Worm (Caenorhabditis elegans) whole organism, young adult: Measurements from ENCODE around the gene twk-8.

Source experiments
- F37B4.10 ChIP-seq: fragments of 200-800 bp; sonication (Bioruptor generic); IDR thresholded peaks from 2 replicates; pipeline ENCODE4 v1.3.6; 2022; ENCODE audit warnings: missing genetic modification characterization, missing compliant biosample characterization
- ama-1 ChIP-seq, 3 experiments: fragments of 150-350 bp in 1 of 3; sonication (generic microtip) in 2 of 3; optimal IDR thresholded peaks; 2 replicates each; lab custom pipeline; 2014 to 2018; ENCODE audit warnings: missing biosample characterization in 2 of 3, missing genetic modification characterization in 2 of 3, missing genetic modification reagents in 2 of 3
- cebp-1 ChIP-seq, 2 experiments: fragments of 200-800 bp in 1 of 2; sonication (Bioruptor generic) in 1 of 2; sonication (generic microtip) in 1 of 2; IDR thresholded peaks in 1 of 2; optimal IDR thresholded peaks in 1 of 2; 2 replicates each; pipeline versions ENCODE4 v1.3.6 to Lab custom; 2017 to 2022; ENCODE audit warnings: missing compliant biosample characterization in 2 of 2, missing genetic modification characterization in 2 of 2, mild to moderate bottlenecking in 1 of 2, missing genetic modification reagents in 1 of 2, moderate library complexity in 1 of 2
- ets-4 ChIP-seq: fragments of 200-800 bp; sonication (Bioruptor generic); optimal IDR thresholded peaks from 2 replicates; lab custom pipeline; 2018; ENCODE audit warnings: mild to moderate bottlenecking, missing genetic modification characterization, missing compliant biosample characterization
- hrde-1 ChIP-seq: sonication (generic microtip); optimal IDR thresholded peaks from 2 replicates; lab custom pipeline; 2016; ENCODE audit warnings: missing genetic modification characterization, mild to moderate bottlenecking, missing compliant biosample characterization, moderate library complexity, missing genotype, missing genetic modification reagents, borderline replicate concordance
- hsf-1 ChIP-seq: fragments of 200-800 bp; sonication (Bioruptor generic); IDR thresholded peaks from 2 replicates; pipeline ENCODE4 v1.3.6; 2022; ENCODE audit warnings: missing genetic modification reagents, missing genetic modification characterization, missing compliant biosample characterization
- let-607 ChIP-seq, 2 experiments: fragments of 200-800 bp in 1 of 2; sonication (Bioruptor generic) in 1 of 2; sonication (generic microtip) in 1 of 2; optimal IDR thresholded peaks; 2 replicates each; lab custom pipeline; 2016 to 2018; ENCODE audit warnings: mild to moderate bottlenecking in 2 of 2, missing compliant biosample characterization in 2 of 2, missing genetic modification characterization in 2 of 2, moderate library complexity in 2 of 2, missing genotype in 1 of 2
- lir-1 ChIP-seq: fragments of 200-800 bp; sonication (Bioruptor generic); conservative IDR thresholded peaks from 2 replicates; pipeline ENCODE4 v1.3.6; 2022; ENCODE audit warnings: missing genetic modification reagents, missing genetic modification characterization, missing compliant biosample characterization
- mcd-1 ChIP-seq: fragments of 200-800 bp; sonication (Bioruptor generic); IDR thresholded peaks from 2 replicates; pipeline ENCODE4 v1.3.6; 2022; ENCODE audit warnings: missing genetic modification reagents, missing genetic modification characterization, missing compliant biosample characterization
- snpc-4 ChIP-seq, 5 experiments: fragments of 150-350 bp in 1 of 5; sonication (generic microtip) in 4 of 5; optimal IDR thresholded peaks; 2 replicates each; lab custom pipeline; 2014 to 2018; ENCODE audit warnings: missing genetic modification characterization in 5 of 5, missing biosample characterization in 3 of 5, antibody characterized with exemption in 2 of 5, mild to moderate bottlenecking in 2 of 5, missing compliant biosample characterization in 2 of 5, missing genotype in 2 of 5, moderate library complexity in 2 of 5, missing genetic modification reagents in 1 of 5
- unc-62 ChIP-seq: fragments of 150-350 bp; optimal IDR thresholded peaks from 2 replicates; lab custom pipeline; 2014; ENCODE audit warnings: missing biosample characterization, missing genetic modification reagents, missing genetic modification characterization
- xnd-1 ChIP-seq: sonication (generic microtip); optimal IDR thresholded peaks from 2 replicates; lab custom pipeline; 2016; ENCODE audit warnings: missing genotype, missing genetic modification reagents, missing genetic modification characterization, missing compliant biosample characterization

- TF ChIP-seq ets-4, result no peak
- no peak for TF ChIP-seq snpc-4 (GFP tag; optimal IDR thresholded peaks at IDR 0.05; lab: Kevin White, UChicago)
- no peak for TF ChIP-seq snpc-4 (tag; optimal IDR thresholded peaks at IDR 0.05; lab: Kevin White, UChicago)
- TF ChIP-seq cebp-1 (GFP tag; IDR thresholded peaks at IDR 0.05; lab: Robert Waterston, UW), result no peak
- TF ChIP-seq cebp-1 (tag; optimal IDR thresholded peaks at IDR 0.05; lab: Kevin White, UChicago), result no peak
- no peak for TF ChIP-seq lir-1
- no peak for TF ChIP-seq hsf-1 (GFP tag; lab: Robert Waterston, UW)
- no peak for TF ChIP-seq mcd-1 (GFP tag; lab: Robert Waterston, UW)
- no peak for TF ChIP-seq xnd-1
- TF ChIP-seq let-607 (tag; optimal IDR thresholded peaks at IDR 0.05; lab: Kevin White, UChicago), result no peak
- TF ChIP-seq F37B4.10 (GFP tag; lab: Robert Waterston, UW), result no peak
- TF ChIP-seq ama-1 (optimal IDR thresholded peaks at IDR 0.05; lab: Kevin White, UChicago), result no peak
- TF ChIP-seq ama-1 (GFP tag; optimal IDR thresholded peaks at IDR 0.05; lab: Kevin White, UChicago), result no peak
- TF ChIP-seq unc-62 (GFP tag; lab: Kevin White, UChicago), result no peak
- TF ChIP-seq hrde-1 (tag; lab: Kevin White, UChicago), result no peak
Measured at ce11 chrIV:9069703-9070102, 12.5 kb upstream of the twk-8 start, which contains the start of gene nhr-11.
